Worm (Caenorhabditis elegans) whole organism, L4/young adult: ENCODE data around the gene W03F8.4.

Source experiments
- W03F9.2 ChIP-seq: fragments of 150-350 bp; optimal IDR thresholded peaks from 2 replicates; lab custom pipeline; 2014; ENCODE audit warnings: missing biosample characterization, missing genetic modification characterization
- him-1 ChIP-seq: sonication (generic microtip); optimal IDR thresholded peaks from 2 replicates; lab custom pipeline; 2016; ENCODE audit warnings: missing genotype, missing genetic modification reagents, missing genetic modification characterization, missing compliant biosample characterization

ce11 chrIV:5152391-5152790 lies 31.5 kb upstream of the W03F8.4 start, which contains the start of gene soc-2:
- TF ChIP-seq him-1 (tag; lab: Kevin White, UChicago) (no peak), W03F9.2 (tag; lab: Kevin White, UChicago) (no peak)
